Fruit fly (Drosophila melanogaster): ENCODE data around the gene r.

r gene

dm6 chrX:16640260-16641100 is 14.7 kb upstream of the r start, which contains the start of the genes SNRPG and mthl1 (continued):
- peak; percentile 70 for TF ChIP-seq Opbp (GFP tag; IDR thresholded peaks at IDR 0.05; ENCODE audit: partially characterized antibody)
- TF ChIP-seq CG7357 (GFP tag; IDR thresholded peaks at IDR 0.05): peak; percentile 100
- TF ChIP-seq mld (GFP tag; IDR thresholded peaks at IDR 0.05; ENCODE audit: partially characterized antibody): no peak
- peak; percentile 80 for TF ChIP-seq CG9609 (GFP tag; optimal IDR thresholded peaks at IDR 0.05)
- TF ChIP-seq caup (GFP tag; optimal IDR thresholded peaks at IDR 0.05; ENCODE audit: severe bottlenecking): peak; percentile 68
- peak; percentile 64 for TF ChIP-seq Atf3 (GFP tag; optimal IDR thresholded peaks at IDR 0.05)
- peak; percentile 11 for TF ChIP-seq hkb (optimal IDR thresholded peaks at IDR 0.05)
- TF ChIP-seq hkb (GFP tag; IDR thresholded peaks at IDR 0.05): peak; percentile 82
- TF ChIP-seq bsh (GFP tag; optimal IDR thresholded peaks at IDR 0.05): peak in 1 of 2 experiments; percentile 64
- peak; percentile 91 for TF ChIP-seq CG9215 (GFP tag; IDR thresholded peaks at IDR 0.05)
- TF ChIP-seq wor (GFP tag; IDR thresholded peaks at IDR 0.05): peak; percentile 86
- peak; percentile 13 for TF ChIP-seq disco-r (GFP tag; optimal IDR thresholded peaks at IDR 0.05)
- TF ChIP-seq Sox102F (GFP tag; optimal IDR thresholded peaks at IDR 0.05): peak; percentile 79
- peak; percentile 59 for TF ChIP-seq CG18764 (GFP tag; optimal IDR thresholded peaks at IDR 0.05)
- peak; percentile 76 for TF ChIP-seq CG4424 (GFP tag; optimal IDR thresholded peaks at IDR 0.05)
- peak; percentile 81 for TF ChIP-seq CG16779 (GFP tag; IDR thresholded peaks at IDR 0.05)
- peak; percentile 74 for TF ChIP-seq slou (GFP tag; optimal IDR thresholded peaks at IDR 0.05)
- TF ChIP-seq Optix (GFP tag; IDR thresholded peaks at IDR 0.05): peak; percentile 89
- no peak for TF ChIP-seq nerfin-2 (GFP tag; IDR thresholded peaks at IDR 0.05; ENCODE audit: partially characterized antibody)
- TF ChIP-seq br (optimal IDR thresholded peaks at IDR 0.05): no peak
- peak; percentile 1 for TF ChIP-seq slp2 (GFP tag; optimal IDR thresholded peaks at IDR 0.05)
- peak; percentile 69 for TF ChIP-seq Mad (GFP tag; optimal IDR thresholded peaks at IDR 0.05)
- TF ChIP-seq Ada2b (GFP tag; IDR thresholded peaks at IDR 0.05): peak; percentile 84
- TF ChIP-seq Six4 (GFP tag; optimal IDR thresholded peaks at IDR 0.05): peak; percentile 33
- TF ChIP-seq CG15011 (GFP tag; optimal IDR thresholded peaks at IDR 0.05): no peak
- TF ChIP-seq ase (GFP tag; IDR thresholded peaks at IDR 0.05): peak; percentile 94
- TF ChIP-seq Hr78 (GFP tag; optimal IDR thresholded peaks at IDR 0.05): no peak
- TF ChIP-seq sens-2 (GFP tag; IDR thresholded peaks at IDR 0.05): peak; percentile 77
- peak; percentile 84 for TF ChIP-seq gsb (GFP tag; IDR thresholded peaks at IDR 0.05)
- TF ChIP-seq D19B (GFP tag; optimal IDR thresholded peaks at IDR 0.05): peak; percentile 70
- peak; percentile 9 for TF ChIP-seq repo (GFP tag; optimal IDR thresholded peaks at IDR 0.05)
- no peak for TF ChIP-seq Deaf1 (tag; optimal IDR thresholded peaks at IDR 0.05)
- TF ChIP-seq CG17612 (GFP tag; IDR thresholded peaks at IDR 0.05): peak; percentile 85
- no peak for TF ChIP-seq CG33557 (GFP tag; optimal IDR thresholded peaks at IDR 0.05)
- no peak for TF ChIP-seq salm (tag; optimal IDR thresholded peaks at IDR 0.05)
- peak; percentile 94 for TF ChIP-seq ranshi (GFP tag; IDR thresholded peaks at IDR 0.05)
- no peak for TF ChIP-seq corto (GFP tag; optimal IDR thresholded peaks at IDR 0.05)
- TF ChIP-seq CG10267 (tag; optimal IDR thresholded peaks at IDR 0.05): peak; percentile 67
- peak; percentile 86 for TF ChIP-seq CG30403 (GFP tag; optimal IDR thresholded peaks at IDR 0.05)
- TF ChIP-seq amos (GFP tag; IDR thresholded peaks at IDR 0.05; ENCODE audit: partially characterized antibody): peak; percentile 68
- peak; percentile 96 for TF ChIP-seq CG14441 (GFP tag; IDR thresholded peaks at IDR 0.05)
- peak; percentile 69 for TF ChIP-seq GATAe (GFP tag; conservative IDR thresholded peaks at IDR 0.05)
- TF ChIP-seq sr (GFP tag; IDR thresholded peaks at IDR 0.05): peak; percentile 71; the same call in 1 of the 3 replicates
- TF ChIP-seq gro (GFP tag; optimal IDR thresholded peaks at IDR 0.05): no peak
- TF ChIP-seq inv (GFP tag; IDR thresholded peaks at IDR 0.05; ENCODE audit: partially characterized antibody): peak; percentile 74
- peak; percentile 85 for TF ChIP-seq Sry-δ (GFP tag; optimal IDR thresholded peaks at IDR 0.05)
- TF ChIP-seq Myb (GFP tag; optimal IDR thresholded peaks at IDR 0.05): peak; percentile 43
- TF ChIP-seq CG5953 (GFP tag; IDR thresholded peaks at IDR 0.05): peak; percentile 81
- TF ChIP-seq cg (GFP tag; optimal IDR thresholded peaks at IDR 0.05): no peak
